Worm (Caenorhabditis elegans) whole organism, dauer: ENCODE data around the gene col-74.
A peak's percentile ranks its signal among the peaks of the same experiment; 100 is the strongest.

Experiments used
- unc-62 ChIP-seq: sonication (generic microtip); optimal IDR thresholded peaks from 2 replicates; lab custom pipeline; 2017; ENCODE audit warnings: missing biosample characterization, missing genetic modification reagents, missing genetic modification characterization

The col-74 gene

DNA sequence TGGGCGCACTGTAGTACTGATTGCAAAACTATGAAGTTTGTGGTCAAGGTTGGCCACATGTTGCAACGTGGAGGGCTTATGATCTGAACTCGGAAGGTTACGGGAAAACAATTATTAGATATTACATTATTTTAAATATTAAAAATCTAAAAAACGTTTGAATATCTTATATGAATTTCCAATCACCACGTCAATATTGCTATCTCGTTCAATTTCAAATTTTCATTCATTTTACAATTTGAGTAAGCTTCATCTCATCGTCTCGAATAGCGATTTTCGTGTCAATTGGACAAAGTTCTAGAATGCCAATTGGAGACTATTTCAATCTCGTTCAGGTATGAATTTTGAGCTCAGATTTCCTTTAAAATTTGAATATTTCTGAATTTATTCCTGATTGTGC, 13.8 kb upstream of the col-74 start, which contains the start of gene ZK1248.20:
TSS of gene ZK1248.20 (plus strand) at position 301 of the 400 bp plus-strand sequence.
- TF ChIP-seq unc-62 (GFP tag; lab: Kevin White, UChicago) = no peak

DNA sequence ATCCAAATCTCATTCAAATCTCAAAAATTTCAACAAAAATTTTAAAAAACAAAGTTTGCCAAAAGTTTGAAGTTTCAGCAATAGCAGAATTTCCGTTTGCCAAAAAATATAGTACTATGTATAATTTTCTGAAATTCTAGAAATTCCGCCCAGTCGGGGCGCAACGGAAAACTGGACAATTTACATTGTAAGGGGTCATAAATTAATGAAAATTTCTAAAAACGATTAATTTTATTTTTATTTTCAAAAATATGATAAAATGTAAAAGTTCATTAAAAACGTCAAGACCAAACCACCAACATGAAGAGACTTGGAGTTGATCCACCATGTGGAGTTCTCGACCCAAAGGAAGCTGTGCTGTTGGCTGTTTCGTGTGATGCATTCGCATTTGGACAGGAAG, 11.9 kb upstream of the col-74 start, which contains the start of gene ZK1248.4:
TSS of gene ZK1248.4 (plus strand) at position 301 of the 400 bp plus-strand sequence.
- no peak for TF ChIP-seq unc-62 (GFP tag; lab: Kevin White, UChicago)

ce11 chrII:5819655-5820054, 10.5 kb upstream of the col-74 start:
- no peak for TF ChIP-seq unc-62 (GFP tag; lab: Kevin White, UChicago)

- no peak for TF ChIP-seq unc-62 (GFP tag; lab: Kevin White, UChicago)
These were observed 9.9 kb upstream of the col-74 start, which contains the start of gene ehs-1 for ce11 chrII:5820282-5820762. ehs-1 (plus strand) TSS chrII:5820712.

DNA sequence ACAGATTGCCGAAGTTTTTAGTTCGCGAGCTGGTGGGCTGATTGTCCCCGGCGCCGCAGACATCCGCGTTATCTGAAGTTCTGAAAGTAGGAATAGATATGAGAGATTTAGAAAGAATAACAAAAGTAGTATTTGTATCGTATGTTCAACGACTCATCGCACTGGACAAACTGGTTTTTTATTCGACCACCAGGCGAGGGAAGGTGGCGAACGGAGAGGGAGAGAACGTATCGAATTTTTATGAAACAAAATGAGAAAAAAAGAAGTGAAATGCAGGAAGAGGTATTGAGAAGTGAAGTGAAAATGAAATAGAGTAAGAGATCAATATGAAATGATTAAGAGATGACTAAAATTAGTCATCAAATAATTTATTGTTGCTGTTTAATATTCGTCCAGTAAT, 2.8 kb upstream of the col-74 start, which contains the start of gene tbc-2:
TSS of gene tbc-2 (minus strand) at position 80 of the 400 bp plus-strand sequence.
- no peak for TF ChIP-seq unc-62 (GFP tag; lab: Kevin White, UChicago)

ce11 chrII:5828486-5828885, 1.7 kb upstream of the col-74 start, which contains the start of gene ZK1248.11:
ZK1248.11 (minus strand) TSS chrII:5828586.
- no peak for TF ChIP-seq unc-62 (GFP tag; lab: Kevin White, UChicago)

DNA sequence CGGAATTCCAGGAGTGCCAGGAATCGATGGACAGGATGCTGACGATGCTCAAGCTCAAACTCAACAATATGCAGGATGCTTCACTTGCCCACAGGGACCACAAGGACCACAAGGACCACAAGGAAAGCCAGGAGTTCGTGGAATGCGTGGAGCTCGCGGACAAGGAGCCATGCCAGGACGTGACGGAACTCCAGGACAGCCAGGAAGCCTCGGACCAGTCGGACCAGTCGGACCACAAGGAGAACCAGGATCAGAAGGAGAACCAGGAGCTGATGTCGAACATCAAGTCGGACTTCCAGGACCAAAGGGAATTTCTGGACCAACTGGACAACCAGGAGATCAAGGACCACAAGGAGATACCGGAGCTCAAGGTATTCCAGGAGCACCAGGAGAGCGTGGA, 1.2 kb downstream of the col-74 start:
- no peak for TF ChIP-seq unc-62 (GFP tag; lab: Kevin White, UChicago)

- no peak for TF ChIP-seq unc-62 (GFP tag; lab: Kevin White, UChicago)
These were observed 3.0 kb downstream of the col-74 start, which contains the start of gene gtap-1 for ce11 chrII:5833136-5833535. gtap-1 (minus strand) TSS chrII:5833236.

ce11 chrII:5835146-5835545, 5.0 kb downstream of the col-74 start:
- no peak for TF ChIP-seq unc-62 (GFP tag; lab: Kevin White, UChicago)

DNA sequence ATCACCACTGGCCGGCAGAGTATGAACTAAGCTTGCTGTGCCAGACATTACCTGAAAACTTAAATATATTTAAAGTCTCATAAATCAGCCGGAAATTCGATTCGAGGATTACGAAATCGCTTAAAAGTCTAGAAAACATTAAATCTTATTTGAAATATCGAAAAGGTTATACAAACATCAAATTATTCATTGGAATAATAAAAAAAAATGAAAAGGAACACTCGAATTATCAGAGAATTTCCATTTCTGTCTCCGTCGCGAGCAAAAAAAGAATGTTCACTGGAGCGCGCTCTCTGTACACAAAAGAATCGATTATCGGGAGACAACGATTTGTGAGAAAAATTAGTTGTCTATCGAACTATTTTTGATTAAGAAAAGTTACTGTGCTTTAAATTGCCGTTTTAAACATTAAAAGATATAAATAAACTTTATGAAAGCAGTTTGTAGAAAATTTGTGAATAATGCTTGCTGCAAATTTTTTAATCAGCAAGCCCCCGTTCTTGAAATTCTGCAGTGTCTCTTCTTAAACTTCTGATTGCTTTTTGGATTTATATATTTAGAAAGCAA, 6.1 kb downstream of the col-74 start, which contains the start of gene fzo-1:
TSS of gene fzo-1 (minus strand) at position 51 of the 567 bp plus-strand sequence.
- TF ChIP-seq unc-62 (GFP tag; lab: Kevin White, UChicago) = no peak

DNA sequence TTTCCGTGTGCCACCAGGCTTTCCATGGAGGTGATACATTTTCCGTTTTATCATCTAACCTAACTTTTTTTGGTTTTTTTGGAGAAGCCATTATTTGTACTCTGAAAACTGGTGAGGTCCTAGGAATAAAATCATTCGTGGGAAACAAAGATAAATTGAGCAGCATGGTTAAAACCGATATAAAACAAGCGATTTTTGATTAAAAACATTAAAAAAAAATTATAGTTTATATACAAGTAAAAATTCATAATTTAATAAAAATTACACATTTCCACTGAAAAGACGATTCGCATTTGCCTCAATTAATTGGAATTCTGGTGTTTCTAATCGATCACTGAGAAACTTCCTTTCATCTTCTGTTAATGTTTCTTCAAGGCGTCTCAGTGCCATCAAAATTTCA, 8.3 kb downstream of the col-74 start, which contains the start of gene ZK1248.15:
TSS of gene ZK1248.15 (minus strand) at position 101 of the 400 bp plus-strand sequence.
- TF ChIP-seq unc-62 (GFP tag; lab: Kevin White, UChicago) = no peak

- no peak for TF ChIP-seq unc-62 (GFP tag; lab: Kevin White, UChicago)
These were observed 9.1 kb downstream of the col-74 start, which contains the start of gene ZK1248.19 for ce11 chrII:5839227-5839626. ZK1248.19 (minus strand) TSS chrII:5839414.

- no peak for TF ChIP-seq unc-62 (GFP tag; lab: Kevin White, UChicago)
These were observed 10.9 kb downstream of the col-74 start, which contains the start of gene lec-5 for ce11 chrII:5841053-5841547. lec-5 (minus strand) TSS chrII:5841103.

ce11 chrII:5841866-5842265, 11.7 kb downstream of the col-74 start, which contains the start of gene nep-25:
nep-25 (plus strand) TSS chrII:5842240.
- no peak for TF ChIP-seq unc-62 (GFP tag; lab: Kevin White, UChicago)

DNA sequence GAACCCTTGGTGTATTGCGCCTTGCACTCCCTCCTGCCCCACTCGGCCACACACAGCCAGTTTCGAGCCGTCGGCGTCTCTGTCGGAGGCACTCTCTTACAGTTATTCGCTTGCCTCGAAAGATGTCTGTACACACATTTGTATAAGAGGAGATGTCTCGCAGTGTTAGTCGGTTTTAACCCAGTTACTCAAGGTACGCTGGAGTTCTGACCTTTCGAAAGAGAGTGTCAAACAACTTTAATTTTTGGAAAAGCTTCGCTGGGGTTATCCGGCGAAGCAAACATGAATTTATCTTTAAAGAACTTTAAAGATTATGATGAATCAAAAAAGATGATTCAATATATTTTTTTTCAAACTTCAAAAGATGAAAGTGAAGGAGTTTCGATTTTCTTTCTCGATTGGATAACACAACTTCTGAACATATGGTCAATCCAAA, 14.5 kb downstream of the col-74 start:
- peak; percentile 52 for TF ChIP-seq unc-62 (GFP tag; lab: Kevin White, UChicago)

DNA sequence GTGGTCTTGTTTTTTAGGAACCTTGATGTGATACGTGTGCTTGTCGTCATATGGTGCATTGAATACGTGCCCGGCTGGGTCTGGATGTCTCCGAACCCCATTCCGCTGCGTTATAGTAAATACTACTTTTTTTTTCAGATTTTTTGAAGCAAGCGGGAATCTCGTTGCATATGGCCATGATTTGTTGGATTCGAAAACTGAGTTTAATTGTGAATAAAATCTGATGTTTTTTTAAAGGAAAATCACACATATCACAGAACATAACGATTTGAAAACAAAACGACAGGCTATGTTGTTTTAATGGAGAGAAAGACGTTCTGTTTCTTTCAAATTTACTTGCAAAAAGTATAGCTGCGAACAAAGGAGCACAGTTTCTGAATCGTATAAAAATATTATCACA, 15.3 kb downstream of the col-74 start, which contains the start of the genes ZK1248.17 and H41C03.3:
TSS of gene ZK1248.17 (minus strand) at position 101 of the 400 bp plus-strand sequence.
TSS of gene H41C03.3 (plus strand) at position 337 of the 400 bp plus-strand sequence.
- no peak for TF ChIP-seq unc-62 (GFP tag; lab: Kevin White, UChicago)
